Worm (Caenorhabditis elegans) whole organism, L4 larva: ENCODE data around the gene oac-24.

ENCODE experiments used
- F10B5.3 ChIP-seq: sonication (generic microtip); optimal IDR thresholded peaks from 2 replicates; lab custom pipeline; 2016; ENCODE audit warnings: mild to moderate bottlenecking, missing genetic modification characterization, missing compliant biosample characterization
- Y5F2A.4 ChIP-seq: fragments of 200-800 bp; sonication (Bioruptor generic); optimal IDR thresholded peaks from 2 replicates; lab custom pipeline; 2018; ENCODE audit warnings: mild to moderate bottlenecking, missing genetic modification characterization, missing compliant biosample characterization
- Y75B8A.6 ChIP-seq: fragments of 200-800 bp; sonication (Bioruptor generic); IDR thresholded peaks from 2 replicates; pipeline ENCODE4 v1.3.6; 2022; ENCODE audit warnings: missing genetic modification reagents, missing genetic modification characterization, missing compliant biosample characterization
- ZK337.2 ChIP-seq: fragments of 200-800 bp; sonication (Bioruptor generic); IDR thresholded peaks from 2 replicates; pipeline ENCODE4 v1.3.6; 2022; ENCODE audit warnings: missing genetic modification reagents, missing genetic modification characterization, missing compliant biosample characterization
- ZK546.5 ChIP-seq, 2 experiments: sonication (generic microtip); optimal IDR thresholded peaks; 2 replicates each; lab custom pipeline; 2017; ENCODE audit warnings: missing biosample characterization in 2 of 2, missing genetic modification characterization in 2 of 2
- arid-1 ChIP-seq: fragments of 200-800 bp; sonication (Bioruptor generic); conservative IDR thresholded peaks from 2 replicates; pipeline ENCODE4 v1.3.6; 2022; ENCODE audit warnings: missing genetic modification reagents, missing genetic modification characterization, missing compliant biosample characterization
- attf-4 ChIP-seq: sonication (generic microtip); optimal IDR thresholded peaks from 3 replicates; lab custom pipeline; 2017; ENCODE audit warnings: missing biosample characterization, missing genetic modification characterization
- ceh-28 ChIP-seq: fragments of 150-350 bp; optimal IDR thresholded peaks from 2 replicates; lab custom pipeline; 2014; ENCODE audit warnings: missing biosample characterization, missing genetic modification reagents, missing genetic modification characterization
- ceh-44 ChIP-seq: fragments of 200-800 bp; sonication (Bioruptor generic); IDR thresholded peaks from 2 replicates; pipeline ENCODE4 v1.3.6; 2022; ENCODE audit warnings: missing genetic modification reagents, missing genetic modification characterization, missing compliant biosample characterization
- daf-12 ChIP-seq: fragments of 150-350 bp; optimal IDR thresholded peaks from 2 replicates; lab custom pipeline; 2014; ENCODE audit warnings: missing biosample characterization, missing genetic modification reagents, missing genetic modification characterization
- daf-19 ChIP-seq: fragments of 200-800 bp; sonication (Bioruptor generic); conservative IDR thresholded peaks from 2 replicates; pipeline ENCODE4 v1.3.6; 2022; ENCODE audit warnings: missing genetic modification characterization, missing compliant biosample characterization
- dmd-8 ChIP-seq: fragments of 200-800 bp; sonication (Bioruptor generic); IDR thresholded peaks from 2 replicates; pipeline ENCODE4 v1.3.6; 2022; ENCODE audit warnings: missing genetic modification characterization, missing compliant biosample characterization
- duxl-1 ChIP-seq: sonication (generic microtip); optimal IDR thresholded peaks from 2 replicates; lab custom pipeline; 2016; ENCODE audit warnings: mild to moderate bottlenecking, missing genetic modification characterization, moderate library complexity, missing compliant biosample characterization; ENCODE audit not compliant: poor library complexity
- egl-43 ChIP-seq: fragments of 200-800 bp; sonication (Bioruptor generic); IDR thresholded peaks from 2 replicates; pipeline ENCODE4 v1.3.6; 2022; ENCODE audit warnings: missing genetic modification reagents, missing genetic modification characterization, missing compliant biosample characterization
- fos-1 ChIP-seq: fragments of 150-350 bp; optimal IDR thresholded peaks from 2 replicates; lab custom pipeline; 2014; ENCODE audit warnings: missing biosample characterization, missing genetic modification characterization
- hlh-11 ChIP-seq: fragments of 200-800 bp; sonication (Bioruptor generic); optimal IDR thresholded peaks from 2 replicates; lab custom pipeline; 2018; ENCODE audit warnings: mild to moderate bottlenecking, missing genetic modification characterization, missing compliant biosample characterization
- hlh-30 ChIP-seq: sonication (generic microtip); optimal IDR thresholded peaks from 2 replicates; lab custom pipeline; 2017; ENCODE audit warnings: antibody characterized with exemption, mild to moderate bottlenecking, missing genetic modification characterization, missing compliant biosample characterization; ENCODE audit not compliant: insufficient read depth
- lim-7 ChIP-seq: fragments of 200-800 bp; sonication (Bioruptor generic); IDR thresholded peaks from 2 replicates; pipeline ENCODE4 v1.3.6; 2022; ENCODE audit warnings: missing genetic modification characterization, missing compliant biosample characterization
- lin-13 ChIP-seq: fragments of 150-350 bp; optimal IDR thresholded peaks from 2 replicates; lab custom pipeline; 2014; ENCODE audit warnings: missing biosample characterization, missing genetic modification reagents, missing genetic modification characterization
- madf-9 ChIP-seq: fragments of 200-800 bp; sonication (Bioruptor generic); conservative IDR thresholded peaks from 2 replicates; pipeline ENCODE4 v1.3.6; 2022; ENCODE audit warnings: missing genetic modification reagents, missing genetic modification characterization, missing compliant biosample characterization
- mdl-1 ChIP-seq, 2 experiments: fragments of 150-350 bp in 1 of 2; sonication (generic microtip) in 1 of 2; optimal IDR thresholded peaks; 2 replicates each; lab custom pipeline; 2014 to 2017; ENCODE audit warnings: missing biosample characterization in 2 of 2, missing genetic modification characterization in 2 of 2
- mep-1 ChIP-seq: fragments of 150-350 bp; sonication (generic microtip); optimal IDR thresholded peaks from 3 replicates; lab custom pipeline; 2014; ENCODE audit warnings: missing biosample characterization, missing genetic modification characterization
- mxl-2 ChIP-seq: fragments of 200-800 bp; sonication (Bioruptor generic); conservative IDR thresholded peaks from 2 replicates; pipeline ENCODE4 v1.3.6; 2022; ENCODE audit warnings: missing genetic modification reagents, missing genetic modification characterization, missing compliant biosample characterization
- mxl-3 ChIP-seq: fragments of 200-800 bp; sonication (Bioruptor generic); optimal IDR thresholded peaks from 2 replicates; lab custom pipeline; 2018; ENCODE audit warnings: mild to moderate bottlenecking, missing genetic modification characterization, missing compliant biosample characterization
- nhr-10 ChIP-seq: fragments of 150-350 bp; optimal IDR thresholded peaks from 2 replicates; lab custom pipeline; 2014; ENCODE audit warnings: missing biosample characterization, missing genetic modification characterization
- nhr-102 ChIP-seq: sonication (generic microtip); optimal IDR thresholded peaks from 2 replicates; lab custom pipeline; 2016; ENCODE audit warnings: mild to moderate bottlenecking, missing genetic modification characterization, moderate library complexity, missing compliant biosample characterization
- nhr-11 ChIP-seq: fragments of 150-350 bp; optimal IDR thresholded peaks from 2 replicates; lab custom pipeline; 2014; ENCODE audit warnings: missing biosample characterization, missing genetic modification characterization
- nhr-25 ChIP-seq: sonication (generic microtip); optimal IDR thresholded peaks from 2 replicates; lab custom pipeline; 2017; ENCODE audit warnings: missing genetic modification characterization, mild to moderate bottlenecking, missing compliant biosample characterization, antibody characterized with exemption, moderate library complexity, borderline replicate concordance; ENCODE audit not compliant: insufficient read depth
- nhr-28 ChIP-seq: fragments of 150-350 bp; optimal IDR thresholded peaks from 2 replicates; lab custom pipeline; 2014; ENCODE audit warnings: missing biosample characterization, missing genetic modification characterization
- nhr-6 ChIP-seq: fragments of 150-350 bp; optimal IDR thresholded peaks from 2 replicates; lab custom pipeline; 2014; ENCODE audit warnings: missing biosample characterization, missing genetic modification characterization
- nhr-76 ChIP-seq: fragments of 150-350 bp; optimal IDR thresholded peaks from 2 replicates; lab custom pipeline; 2014; ENCODE audit warnings: missing biosample characterization, missing genetic modification characterization
- pha-4 ChIP-seq, 2 experiments: fragments of 150-350 bp in 1 of 2; fragments of 200-800 bp in 1 of 2; sonication (Bioruptor generic) in 1 of 2; IDR thresholded peaks in 1 of 2; optimal IDR thresholded peaks in 1 of 2; 2 replicates each; pipeline versions ENCODE4 v1.3.6 to Lab custom; 2014 to 2022; ENCODE audit warnings: missing genetic modification characterization in 2 of 2, missing genetic modification reagents in 2 of 2, missing biosample characterization in 1 of 2, missing compliant biosample characterization in 1 of 2
- set-16 ChIP-seq: fragments of 200-800 bp; sonication (Bioruptor generic); IDR thresholded peaks from 2 replicates; pipeline ENCODE4 v1.3.6; 2022; ENCODE audit warnings: missing genetic modification reagents, missing genetic modification characterization, missing compliant biosample characterization
- skn-1 ChIP-seq: fragments of 150-350 bp; optimal IDR thresholded peaks from 2 replicates; lab custom pipeline; 2014; ENCODE audit warnings: missing biosample characterization, missing genetic modification characterization
- snpc-1.2 ChIP-seq: fragments of 200-800 bp; sonication (Bioruptor generic); IDR thresholded peaks from 2 replicates; pipeline ENCODE4 v1.3.6; 2022; ENCODE audit warnings: missing genetic modification reagents, missing genetic modification characterization, missing compliant biosample characterization
- tag-97 ChIP-seq: fragments of 200-800 bp; sonication (Bioruptor generic); IDR thresholded peaks from 2 replicates; pipeline ENCODE4 v1.3.6; 2022; ENCODE audit warnings: missing genetic modification characterization, missing compliant biosample characterization
- tra-1 ChIP-seq: fragments of 200-800 bp; sonication (Bioruptor generic); IDR thresholded peaks from 2 replicates; pipeline ENCODE4 v1.3.6; 2022; ENCODE audit warnings: missing genetic modification reagents, missing genetic modification characterization, missing compliant biosample characterization
- zfp-2 ChIP-seq: sonication (generic microtip); optimal IDR thresholded peaks from 2 replicates; lab custom pipeline; 2016; ENCODE audit warnings: mild to moderate bottlenecking, missing genetic modification characterization, missing compliant biosample characterization
- zip-11 ChIP-seq: fragments of 200-800 bp; sonication (Bioruptor generic); IDR thresholded peaks from 2 replicates; pipeline ENCODE4 v1.3.6; 2022; ENCODE audit warnings: missing genetic modification characterization, missing compliant biosample characterization

oac-24 gene

DNA sequence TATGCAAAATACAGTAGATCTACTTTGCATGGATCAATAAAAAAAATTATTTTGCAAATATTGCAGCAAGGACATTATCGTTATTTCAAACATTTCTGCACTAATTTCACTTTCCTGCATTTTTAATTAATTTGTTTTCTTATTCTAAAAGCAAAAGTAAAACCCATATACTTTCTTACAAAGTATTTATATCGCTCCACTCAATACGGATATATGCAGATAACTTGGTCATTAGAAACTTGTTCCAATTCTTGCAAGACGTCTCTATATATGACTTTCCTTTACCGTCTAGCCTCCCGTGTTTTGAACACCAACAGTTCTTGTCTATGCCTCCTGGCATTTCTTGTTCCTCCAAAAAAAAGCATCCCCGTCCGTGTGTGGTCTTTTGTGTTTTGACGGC, at the start of gene oac-24:
oac-24 (plus strand) TSS at position 301 of the 400 bp plus-strand sequence.
- TF ChIP-seq F10B5.3 (tag; lab: Kevin White, UChicago) (no peak), arid-1 (GFP tag; lab: Robert Waterston, UW) (no peak), ceh-28 (tag; lab: Kevin White, UChicago) (no peak), madf-9 (no peak), nhr-102 (tag; lab: Kevin White, UChicago) (no peak), pha-4 (GFP tag; IDR thresholded peaks at IDR 0.05; lab: Robert Waterston, UW) (no peak), pha-4 (tag; optimal IDR thresholded peaks at IDR 0.05; lab: Kevin White, UChicago) (no peak), lin-13 (GFP tag; lab: Kevin White, UChicago) (no peak), mdl-1 (tag; optimal IDR thresholded peaks at IDR 0.05; lab: Kevin White, UChicago) (no peak), skn-1 (no peak), Y5F2A.4 (GFP tag; lab: Kevin White, UChicago) (no peak), zfp-2 (tag; lab: Kevin White, UChicago) (no peak), Y75B8A.6 (GFP tag; lab: Robert Waterston, UW) (no peak), hlh-11 (tag; lab: Kevin White, UChicago) (no peak)

DNA sequence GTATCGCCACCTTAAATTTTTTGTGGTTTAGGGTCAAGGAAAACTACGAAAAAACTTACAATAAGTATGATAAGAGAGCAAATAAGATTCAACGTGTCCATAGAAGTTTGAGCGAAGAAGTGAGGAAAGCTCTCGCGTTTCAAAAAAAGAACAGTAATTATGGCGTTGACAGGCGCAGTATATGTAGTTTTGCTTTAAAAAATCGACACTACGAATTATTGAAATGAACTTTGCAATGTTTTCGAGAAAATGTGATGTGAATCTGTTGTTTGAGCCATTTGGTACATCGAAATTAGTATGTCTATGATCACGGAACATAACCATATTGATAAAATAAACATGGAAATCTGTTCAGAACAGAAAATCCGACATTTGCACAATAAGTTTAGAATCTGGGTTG, 48.2 kb upstream of the oac-24 start, which contains the start of gene srx-74:
srx-74 (minus strand) TSS at position 101 of the 400 bp plus-strand sequence.
- no peak for TF ChIP-seq nhr-102 (tag; lab: Kevin White, UChicago)
- TF ChIP-seq nhr-11: no peak
- no peak for TF ChIP-seq arid-1 (GFP tag; lab: Robert Waterston, UW)
- no peak for TF ChIP-seq hlh-30 (tag; lab: Kevin White, UChicago)
- no peak for TF ChIP-seq nhr-6 (tag; lab: Kevin White, UChicago)
- no peak for TF ChIP-seq ZK337.2 (GFP tag; lab: Robert Waterston, UW)
- TF ChIP-seq nhr-25: no peak
- no peak for TF ChIP-seq attf-4 (tag; lab: Kevin White, UChicago)

DNA sequence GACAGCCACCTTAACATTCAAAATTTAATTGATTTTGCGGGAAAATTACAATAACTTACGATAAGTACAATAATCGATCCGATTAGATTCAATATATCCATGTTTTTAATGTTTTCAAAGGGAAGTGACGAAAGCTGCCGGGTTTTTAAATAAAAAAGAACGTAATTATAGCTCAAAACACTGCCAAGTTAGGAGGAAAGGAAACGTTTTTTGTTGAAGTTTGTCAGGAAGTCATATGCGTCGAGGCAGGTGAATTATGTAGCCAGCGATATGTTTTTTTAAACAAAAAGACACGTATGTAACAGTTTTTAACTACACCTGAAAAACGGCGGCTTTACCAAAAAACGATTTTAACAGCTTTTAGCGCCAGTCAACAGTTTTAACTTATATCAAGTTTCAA, 44.9 kb upstream of the oac-24 start, which contains the start of gene srx-73:
srx-73 (minus strand) TSS at position 101 of the 400 bp plus-strand sequence.
- TF ChIP-seq daf-12 (tag; lab: Kevin White, UChicago) (no peak), mxl-3 (GFP tag; lab: Kevin White, UChicago) (no peak), mxl-2 (GFP tag; lab: Robert Waterston, UW) (no peak), set-16 (GFP tag; lab: Robert Waterston, UW) (no peak), Y75B8A.6 (GFP tag; lab: Robert Waterston, UW) (no peak), mep-1 (tag; lab: Kevin White, UChicago) (no peak), tag-97 (GFP tag; lab: Robert Waterston, UW) (no peak), fos-1 (tag; lab: Kevin White, UChicago) (no peak), skn-1 (no peak), pha-4 (GFP tag; IDR thresholded peaks at IDR 0.05; lab: Robert Waterston, UW) (no peak), pha-4 (tag; optimal IDR thresholded peaks at IDR 0.05; lab: Kevin White, UChicago) (no peak), snpc-1.2 (no peak), nhr-28 (tag; lab: Kevin White, UChicago) (no peak), nhr-10 (tag; lab: Kevin White, UChicago) (no peak), tra-1 (no peak), lim-7 (no peak), ZK546.5 (tag; optimal IDR thresholded peaks at IDR 0.05; lab: Kevin White, UChicago) (no peak), egl-43 (no peak)

DNA sequence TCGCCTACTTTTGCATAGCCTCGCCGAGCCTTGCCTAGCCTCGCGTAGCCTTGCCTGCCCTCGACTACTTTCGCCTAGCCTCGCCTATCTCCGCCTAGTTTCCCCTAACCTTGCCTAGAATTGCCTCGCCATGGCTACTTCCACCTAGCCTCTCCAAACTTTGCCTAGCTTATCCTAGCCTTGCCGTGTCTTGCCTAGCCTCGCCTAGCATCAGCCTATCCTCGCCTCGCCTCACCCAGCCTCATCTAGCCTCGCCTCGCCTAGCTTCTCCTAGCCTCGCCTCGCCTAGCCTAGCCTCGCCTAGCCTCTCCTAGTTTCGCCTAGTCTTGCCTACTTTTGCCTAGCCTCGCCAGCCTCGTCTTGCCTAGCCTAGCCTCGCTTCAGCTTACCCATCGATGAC, 43.5 kb upstream of the oac-24 start:
- no peak for TF ChIP-seq zip-11 (GFP tag; lab: Robert Waterston, UW)
- TF ChIP-seq mxl-2 (GFP tag; lab: Robert Waterston, UW): no peak
- no peak for TF ChIP-seq nhr-10 (tag; lab: Kevin White, UChicago)
- no peak for TF ChIP-seq tra-1
- peak; percentile 45; the same call in 1 of the 2 replicates for TF ChIP-seq dmd-8 (GFP tag; lab: Robert Waterston, UW)
- no peak for TF ChIP-seq ceh-44 (GFP tag; lab: Robert Waterston, UW)
- TF ChIP-seq duxl-1 (tag; lab: Kevin White, UChicago): no peak
- TF ChIP-seq daf-19 (GFP tag; lab: Robert Waterston, UW): no peak
- no peak for TF ChIP-seq nhr-76 (tag; lab: Kevin White, UChicago)
- TF ChIP-seq set-16 (GFP tag; lab: Robert Waterston, UW): peak; percentile 80
